Fruit fly (Drosophila melanogaster): ENCODE results near the gene CG33109.

- TF ChIP-seq Hnf4 (GFP tag; optimal IDR thresholded peaks at IDR 0.05) (no peak), dsf (GFP tag; optimal IDR thresholded peaks at IDR 0.05; ENCODE audit: borderline replicate concordance) (no peak), Vsx2 (GFP tag; optimal IDR thresholded peaks at IDR 0.05; ENCODE audit: partially characterized antibody) (no peak), psq (GFP tag; optimal IDR thresholded peaks at IDR 0.05) (no peak), OdsH (GFP tag; optimal IDR thresholded peaks at IDR 0.05) (no peak), br (GFP tag; optimal IDR thresholded peaks at IDR 0.05) (no peak), CrebA (GFP tag; optimal IDR thresholded peaks at IDR 0.05; ENCODE audit: borderline replicate concordance) (no peak), lola (GFP tag; optimal IDR thresholded peaks at IDR 0.05) (no peak), Myc (optimal IDR thresholded peaks at IDR 0.05) (no peak), rgr (GFP tag; optimal IDR thresholded peaks at IDR 0.05) (no peak), pan (optimal IDR thresholded peaks at IDR 0.05) (no peak)
Measured at dm6 chr3R:14226662-14227061, 5.3 kb upstream of the CG33109 start, which contains the start of gene CG9631.

Measured in whole organism, wandering third instar larva.